Worm (Caenorhabditis elegans): ENCODE results near the gene C35B1.7.
A peak's percentile ranks its signal among the peaks of the same experiment; 100 is the strongest.

C35B1.7 gene

DNA sequence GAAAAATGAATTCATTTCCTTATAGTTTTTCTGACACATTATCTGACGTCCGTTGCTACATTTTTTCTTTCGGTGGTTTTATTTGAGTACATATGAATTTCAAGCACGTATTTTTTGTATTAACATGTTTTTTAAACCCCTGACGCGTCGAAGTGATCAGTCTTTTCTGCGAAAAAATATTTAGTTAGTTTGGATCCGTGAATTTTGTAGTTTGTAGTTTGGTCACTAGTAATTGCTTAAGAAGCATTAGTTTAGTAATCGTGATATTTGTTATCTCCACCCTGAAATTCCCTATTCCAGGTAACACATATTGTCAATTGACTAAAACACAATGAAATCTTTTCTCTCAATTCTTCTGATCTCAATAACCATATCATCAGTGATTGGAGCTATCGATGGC, at the start of gene C35B1.7:
Gene C35B1.7 (plus strand): TSS at position 301 of the 400 bp plus-strand sequence.
- no peak for TF ChIP-seq che-1 (tag; optimal IDR thresholded peaks at IDR 0.05)

DNA sequence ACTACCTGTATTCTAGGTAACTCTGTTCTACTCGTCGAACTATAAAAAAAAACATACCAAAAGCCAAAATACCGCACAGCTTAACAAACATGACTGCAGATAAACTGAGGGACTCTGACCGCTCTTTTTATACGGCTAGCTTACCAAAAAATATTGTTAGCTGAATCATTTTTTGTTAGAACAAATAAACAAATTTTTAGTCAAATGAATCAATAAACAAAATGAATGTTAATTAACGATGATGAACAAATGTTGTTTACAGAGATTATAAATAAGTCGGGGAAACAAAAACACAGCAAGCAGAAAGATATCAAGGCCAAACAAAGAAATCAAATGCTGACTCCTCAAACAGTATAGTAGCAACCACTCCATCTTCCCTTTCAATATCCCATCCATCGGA, 45.3 kb upstream of the C35B1.7 start, which contains the start of gene ilys-6:
Gene ilys-6 (minus strand): TSS at position 101 of the 400 bp plus-strand sequence.
- TF ChIP-seq C08G9.2 (tag; optimal IDR thresholded peaks at IDR 0.05), result no peak
- no peak for TF ChIP-seq madf-2 (tag; optimal IDR thresholded peaks at IDR 0.05)
- TF ChIP-seq sdc-2 (tag; optimal IDR thresholded peaks at IDR 0.05), result no peak
- TF ChIP-seq eyg-1 (tag; optimal IDR thresholded peaks at IDR 0.05), result no peak
- TF ChIP-seq hlh-6 (tag; optimal IDR thresholded peaks at IDR 0.05), result no peak
- no peak for TF ChIP-seq lin-11 (tag; optimal IDR thresholded peaks at IDR 0.05)
- no peak for TF ChIP-seq che-1 (tag; optimal IDR thresholded peaks at IDR 0.05)
- TF ChIP-seq ceh-24 (tag; optimal IDR thresholded peaks at IDR 0.05), result no peak
- no peak for TF ChIP-seq zip-5 (tag; optimal IDR thresholded peaks at IDR 0.05)

DNA sequence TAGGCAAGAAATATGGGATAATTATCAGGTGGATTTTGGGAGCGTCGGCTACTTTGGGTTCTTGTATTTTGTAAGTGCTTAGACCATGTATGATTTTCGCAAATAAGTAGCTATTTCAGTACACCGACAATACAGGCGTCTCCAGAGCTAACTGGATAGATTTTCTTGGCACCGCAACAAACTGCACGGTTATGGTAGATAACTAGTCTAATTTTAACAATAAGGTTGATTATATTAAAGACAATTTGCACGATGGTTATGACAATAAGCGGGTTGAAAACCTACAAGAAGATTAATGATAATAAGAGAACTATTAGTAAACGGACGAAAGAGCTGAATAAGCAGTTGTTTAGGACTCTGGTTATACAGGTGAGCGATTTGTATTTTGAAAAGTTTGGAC, 41.5 kb upstream of the C35B1.7 start:
- TF ChIP-seq sox-2 (GFP tag; IDR thresholded peaks at IDR 0.05), result no peak
- TF ChIP-seq hlh-13 (GFP tag; optimal IDR thresholded peaks at IDR 0.05), result no peak
- TF ChIP-seq ceh-24 (tag; optimal IDR thresholded peaks at IDR 0.05), result no peak
- TF ChIP-seq ceh-34 (tag; optimal IDR thresholded peaks at IDR 0.05), result no peak
- no peak for TF ChIP-seq unc-55 (GFP tag; optimal IDR thresholded peaks at IDR 0.05)
- no peak for TF ChIP-seq lim-6 (tag; optimal IDR thresholded peaks at IDR 0.05)
- no peak for TF ChIP-seq sox-4 (tag; optimal IDR thresholded peaks at IDR 0.05)
- TF ChIP-seq pqm-1 (tag; optimal IDR thresholded peaks at IDR 0.05), result no peak
- TF ChIP-seq ref-2 (tag; optimal IDR thresholded peaks at IDR 0.05), result no peak
- TF ChIP-seq che-1 (tag; optimal IDR thresholded peaks at IDR 0.05), result no peak
- TF ChIP-seq K09A11.1 (tag; optimal IDR thresholded peaks at IDR 0.05; ENCODE audit: insufficient read depth), result no peak
- TF ChIP-seq ceh-22 (tag; optimal IDR thresholded peaks at IDR 0.05), result no peak
- no peak for TF ChIP-seq unc-42 (tag; optimal IDR thresholded peaks at IDR 0.05)
- no peak for TF ChIP-seq fkh-10 (GFP tag; optimal IDR thresholded peaks at IDR 0.05)
- TF ChIP-seq mec-3 (tag; optimal IDR thresholded peaks at IDR 0.05; ENCODE audit: borderline replicate concordance), result no peak
- no peak for TF ChIP-seq C08G9.2 (tag; optimal IDR thresholded peaks at IDR 0.05)
- TF ChIP-seq unc-3 (GFP tag; conservative IDR thresholded peaks at IDR 0.05), result no peak
- no peak for TF ChIP-seq unc-3 (tag; optimal IDR thresholded peaks at IDR 0.05)
- no peak for TF ChIP-seq dmd-4 (tag; optimal IDR thresholded peaks at IDR 0.05; ENCODE audit: borderline replicate concordance)
- no peak for TF ChIP-seq syd-9 (tag; optimal IDR thresholded peaks at IDR 0.05)
- TF ChIP-seq fax-1 (tag; optimal IDR thresholded peaks at IDR 0.05), result no peak

DNA sequence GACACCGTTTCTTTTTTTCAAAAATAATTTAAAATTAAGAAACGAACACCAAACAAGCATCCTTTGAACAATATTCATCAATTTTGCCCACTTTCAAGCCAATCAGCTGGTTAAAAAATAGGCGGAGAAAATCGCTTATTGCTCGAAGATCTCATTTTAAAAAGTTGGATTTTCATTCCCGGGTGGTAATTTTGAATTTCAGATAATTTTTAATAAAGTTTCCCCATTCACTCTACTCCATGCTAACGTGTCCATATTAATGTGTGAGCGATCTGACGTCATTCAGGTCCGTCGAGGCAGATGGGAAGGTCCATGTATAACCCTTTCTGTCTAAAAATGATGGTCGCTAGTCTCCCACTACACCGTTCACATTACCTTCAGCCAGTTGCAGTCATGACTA, 40.4 kb upstream of the C35B1.7 start, which contains the start of gene fbxb-55:
Gene fbxb-55 (plus strand): TSS at position 301 of the 400 bp plus-strand sequence.
- no peak for TF ChIP-seq mec-3 (tag; optimal IDR thresholded peaks at IDR 0.05; ENCODE audit: borderline replicate concordance)
- no peak for TF ChIP-seq pqm-1 (tag; optimal IDR thresholded peaks at IDR 0.05)
- TF ChIP-seq sox-4 (tag; optimal IDR thresholded peaks at IDR 0.05), result no peak
- no peak for TF ChIP-seq fkh-10 (GFP tag; optimal IDR thresholded peaks at IDR 0.05)
- TF ChIP-seq ceh-34 (tag; optimal IDR thresholded peaks at IDR 0.05), result no peak
- TF ChIP-seq ceh-18 (tag; optimal IDR thresholded peaks at IDR 0.05), result no peak
- no peak for TF ChIP-seq npax-4 (tag; optimal IDR thresholded peaks at IDR 0.05)

DNA sequence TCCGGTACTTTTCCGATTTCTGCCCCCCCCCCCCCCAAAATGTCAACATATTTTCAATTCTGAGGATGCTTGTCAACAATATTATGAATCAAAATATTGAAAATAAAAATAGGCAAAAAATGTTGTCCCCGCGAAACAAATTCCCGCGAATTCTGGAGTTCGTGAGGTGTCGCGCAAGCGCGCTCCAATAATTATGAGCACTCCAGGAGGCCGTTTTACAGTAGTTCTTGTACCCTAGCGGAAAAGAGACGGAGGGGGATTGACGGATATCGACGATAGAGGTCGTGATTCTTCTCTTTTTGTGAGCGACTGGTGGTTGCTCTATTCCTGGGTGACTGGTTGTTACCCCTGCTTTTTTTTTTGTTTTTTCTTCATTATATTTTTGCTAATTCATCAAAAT, 38.1 kb upstream of the C35B1.7 start:
- peak; percentile 7 for TF ChIP-seq C08G9.2 (tag; optimal IDR thresholded peaks at IDR 0.05)
- peak; percentile 58 for TF ChIP-seq tbx-2 (tag; optimal IDR thresholded peaks at IDR 0.05)
- TF ChIP-seq nfya-1 (tag; optimal IDR thresholded peaks at IDR 0.05), result no peak
- peak; percentile 55 for TF ChIP-seq ceh-31 (tag; optimal IDR thresholded peaks at IDR 0.05)
- TF ChIP-seq dmd-4 (tag; optimal IDR thresholded peaks at IDR 0.05; ENCODE audit: borderline replicate concordance), result no peak
- no peak for TF ChIP-seq F13H6.1 (tag; optimal IDR thresholded peaks at IDR 0.05)
- peak; percentile 2 for TF ChIP-seq zip-5 (tag; optimal IDR thresholded peaks at IDR 0.05)
- peak; percentile 44 for TF ChIP-seq ceh-2 (tag; optimal IDR thresholded peaks at IDR 0.05)
- TF ChIP-seq ref-2 (tag; optimal IDR thresholded peaks at IDR 0.05), result peak; percentile 59
